Worm (Caenorhabditis elegans): Measurements from ENCODE around the gene cdd-2.
"Not testable (repeated sequence)": the region's sequence is repeated elsewhere in the genome, so short reads cannot be mapped to it uniquely, and the experiment has no call there.

ce11 chrIV:7563850-7564249 is 16.2 kb upstream of the cdd-2 start, which contains the start of gene F32E10.9:
- not testable (repeated sequence) for TF ChIP-seq ztf-23 (GFP tag; IDR thresholded peaks at IDR 0.05); ref-1 (GFP tag; conservative IDR thresholded peaks at IDR 0.05); T22C8.4 (GFP tag; IDR thresholded peaks at IDR 0.05); klf-2 (GFP tag; conservative IDR thresholded peaks at IDR 0.05); cog-1 (tag; optimal IDR thresholded peaks at IDR 0.05); ztf-29 (GFP tag; IDR thresholded peaks at IDR 0.05); flt-1 (GFP tag; IDR thresholded peaks at IDR 0.05); med-1 (GFP tag; optimal IDR thresholded peaks at IDR 0.05; ENCODE audit: insufficient read depth); tab-1 (GFP tag; IDR thresholded peaks at IDR 0.05)

All from whole organism, midembryonic.